Fruit fly (Drosophila melanogaster) whole organism, embryonic: ENCODE data around the gene mRpL12.

ENCODE experiments used
- CG10209 ChIP-seq: fragments of 200-800 bp; sonication (Bioruptor generic); optimal IDR thresholded peaks from 3 replicates; lab custom pipeline; 2017; ENCODE audit warnings: missing biosample characterization, mild to moderate bottlenecking, missing genetic modification characterization, missing genetic modification reagents
- CG17912 ChIP-seq: fragments of 200-800 bp; sonication (Bioruptor generic); optimal IDR thresholded peaks from 2 replicates; lab custom pipeline; 2018; ENCODE audit warnings: missing biosample characterization, mild to moderate bottlenecking, missing genetic modification characterization
- CG6272 ChIP-seq: fragments of 200-800 bp; sonication (Bioruptor generic); IDR thresholded peaks from 2 replicates; pipeline ENCODE4 v1.3.6; 2022; ENCODE audit warnings: missing biosample characterization, missing genetic modification characterization
- CG8924 ChIP-seq: fragments of 200-800 bp; optimal IDR thresholded peaks from 3 replicates; lab custom pipeline; 2019; ENCODE audit warnings: missing biosample characterization, mild to moderate bottlenecking, missing genetic modification characterization, moderate library complexity
- Dek ChIP-seq: fragments of 200-800 bp; sonication (Bioruptor generic); optimal IDR thresholded peaks from 3 replicates; lab custom pipeline; 2019; ENCODE audit warnings: missing biosample characterization, mild to moderate bottlenecking, missing genetic modification characterization, moderate library complexity
- Dfd ChIP-seq, 2 experiments: fragments of >200 bp; optimal IDR thresholded peaks; 2 replicates each; lab custom pipeline; 2017; ENCODE audit warnings: missing biosample characterization in 2 of 2, missing genetic modification characterization in 2 of 2
- E2f2 ChIP-seq: fragments of 200-800 bp; sonication (Bioruptor generic); IDR thresholded peaks from 2 replicates; pipeline ENCODE4 v1.3.6; 2022; ENCODE audit warnings: missing biosample characterization, missing genetic modification characterization
- Fer1 ChIP-seq: fragments of 200-800 bp; sonication (Bioruptor generic); optimal IDR thresholded peaks from 2 replicates; lab custom pipeline; 2017; ENCODE audit warnings: missing biosample characterization, mild to moderate bottlenecking, missing genetic modification characterization
- dmrt11E ChIP-seq: fragments of 200-800 bp; sonication (Bioruptor generic); optimal IDR thresholded peaks from 3 replicates; lab custom pipeline; 2018; ENCODE audit warnings: missing biosample characterization, mild to moderate bottlenecking, missing genetic modification characterization, moderate library complexity
- gcm2 ChIP-seq: fragments of 200-800 bp; sonication (Bioruptor generic); optimal IDR thresholded peaks from 2 replicates; lab custom pipeline; 2016; ENCODE audit warnings: missing biosample characterization, missing genetic modification characterization
- jigr1 ChIP-seq: fragments of 200-800 bp; sonication (Bioruptor generic); IDR thresholded peaks from 3 replicates; pipeline ENCODE4 v1.3.6; 2022; ENCODE audit warnings: missing biosample characterization, missing genetic modification characterization
- sens-2 ChIP-seq: fragments of 200-800 bp; sonication (Bioruptor generic); IDR thresholded peaks from 2 replicates; pipeline ENCODE4 v1.3.6; 2022; ENCODE audit warnings: missing biosample characterization, missing genetic modification characterization

- TF ChIP-seq Dfd (GFP tag; optimal IDR thresholded peaks at IDR 0.05; lab: Kevin White, UChicago), result no peak
- TF ChIP-seq Fer1 (GFP tag; lab: Kevin White, UChicago), result no peak
- no peak for TF ChIP-seq E2f2
- TF ChIP-seq CG17912 (GFP tag; lab: Kevin White, UChicago), result no peak
- no peak for TF ChIP-seq dmrt11E (tag; lab: Kevin White, UChicago)
- TF ChIP-seq sens-2 (GFP tag; lab: Robert Waterston, UW), result no peak
- TF ChIP-seq CG6272, result no peak
- TF ChIP-seq Dek (tag; lab: Kevin White, UChicago), result no peak
- TF ChIP-seq CG10209 (GFP tag; lab: Kevin White, UChicago), result no peak
- TF ChIP-seq gcm2, result no peak
- no peak for TF ChIP-seq jigr1 (GFP tag; lab: Robert Waterston, UW)
- TF ChIP-seq CG8924 (tag; lab: Kevin White, UChicago), result no peak
Measured at dm6 chr3L:8924417-8924913, 32.1 kb upstream of the mRpL12 start.
